Fruit fly (Drosophila melanogaster) whole organism, pupa: Measurements from ENCODE around the gene CG46427.
A peak's percentile ranks its signal among the peaks of the same experiment; 100 is the strongest.

ENCODE experiments used
- CG10348 ChIP-seq: fragments of 200-800 bp; sonication (Bioruptor generic); IDR thresholded peaks from 2 replicates; pipeline ENCODE4 v1.3.6; 2022; ENCODE audit warnings: missing biosample characterization, missing genetic modification characterization
- CG12605 ChIP-seq: fragments of 200-800 bp; sonication (Bioruptor generic); IDR thresholded peaks from 2 replicates; pipeline ENCODE4 v1.3.6; 2022; ENCODE audit warnings: missing biosample characterization, missing genetic modification characterization
- CG13204 ChIP-seq: fragments of 200-800 bp; sonication (Bioruptor generic); optimal IDR thresholded peaks from 2 replicates; lab custom pipeline; 2018; ENCODE audit warnings: missing biosample characterization, mild to moderate bottlenecking, missing genetic modification characterization, moderate library complexity
- CG14655 ChIP-seq: fragments of 200-800 bp; sonication (Bioruptor generic); optimal IDR thresholded peaks from 3 replicates; lab custom pipeline; 2017; ENCODE audit warnings: mild to moderate bottlenecking, missing biosample characterization, missing genetic modification reagents, missing genetic modification characterization
- CG15710 ChIP-seq: fragments of 200-800 bp; sonication (Bioruptor generic); optimal IDR thresholded peaks from 2 replicates; lab custom pipeline; 2018; ENCODE audit warnings: missing biosample characterization, mild to moderate bottlenecking, missing genetic modification characterization, moderate library complexity
- CG17806 ChIP-seq: fragments of 200-800 bp; sonication (Bioruptor generic); optimal IDR thresholded peaks from 2 replicates; lab custom pipeline; 2018; ENCODE audit warnings: missing biosample characterization, mild to moderate bottlenecking, missing genetic modification characterization, moderate library complexity
- CG32121 ChIP-seq: fragments of 200-800 bp; sonication (Bioruptor generic); IDR thresholded peaks from 2 replicates; pipeline ENCODE4 v1.3.6; 2022; ENCODE audit warnings: missing biosample characterization, missing genetic modification characterization
- CG34367 ChIP-seq: fragments of 200-800 bp; sonication (Bioruptor generic); optimal IDR thresholded peaks from 2 replicates; lab custom pipeline; 2018; ENCODE audit warnings: missing biosample characterization, mild to moderate bottlenecking, missing genetic modification characterization
- CG4496 ChIP-seq: fragments of 200-800 bp; sonication (Bioruptor generic); IDR thresholded peaks from 3 replicates; pipeline ENCODE4 v1.3.6; 2022; ENCODE audit warnings: missing biosample characterization, missing genetic modification characterization
- CG8159 ChIP-seq: fragments of 200-800 bp; sonication (Bioruptor generic); optimal IDR thresholded peaks from 3 replicates; lab custom pipeline; 2018; ENCODE audit warnings: missing biosample characterization, mild to moderate bottlenecking, missing genetic modification characterization, moderate library complexity
- CG8301 ChIP-seq: fragments of 200-800 bp; sonication (Bioruptor generic); optimal IDR thresholded peaks from 2 replicates; lab custom pipeline; 2018; ENCODE audit warnings: missing biosample characterization, mild to moderate bottlenecking, missing genetic modification characterization
- CG9948 ChIP-seq: fragments of 200-800 bp; sonication (Bioruptor generic); optimal IDR thresholded peaks from 2 replicates; lab custom pipeline; 2018; ENCODE audit warnings: missing biosample characterization, mild to moderate bottlenecking, missing genetic modification characterization, moderate library complexity
- D1 ChIP-seq: fragments of 200-800 bp; sonication (Bioruptor generic); optimal IDR thresholded peaks from 2 replicates; lab custom pipeline; 2018; ENCODE audit warnings: missing biosample characterization, mild to moderate bottlenecking, missing genetic modification characterization, moderate library complexity
- EcR ChIP-seq: fragments of 200-800 bp; sonication (Bioruptor generic); optimal IDR thresholded peaks from 3 replicates; lab custom pipeline; 2019; ENCODE audit warnings: missing biosample characterization, missing genetic modification characterization, mild to moderate bottlenecking, moderate library complexity, missing genetic modification reagents
- Ets98B ChIP-seq: fragments of 200-800 bp; sonication (Bioruptor generic); IDR thresholded peaks from 2 replicates; pipeline ENCODE4 v1.3.6; 2022; ENCODE audit warnings: missing biosample characterization, missing genetic modification characterization
- Pif1A ChIP-seq: fragments of 200-800 bp; sonication (Bioruptor generic); optimal IDR thresholded peaks from 3 replicates; lab custom pipeline; 2016; ENCODE audit warnings: missing biosample characterization, missing genetic modification characterization
- Pif1B ChIP-seq: fragments of 200-800 bp; sonication (Bioruptor generic); optimal IDR thresholded peaks from 3 replicates; lab custom pipeline; 2016; ENCODE audit warnings: missing biosample characterization, missing genetic modification characterization
- Snoo ChIP-seq: fragments of 200-800 bp; sonication (Bioruptor generic); optimal IDR thresholded peaks from 3 replicates; lab custom pipeline; 2017; ENCODE audit warnings: missing biosample characterization, mild to moderate bottlenecking, missing genetic modification characterization, inconsistent platforms
- fd96Ca ChIP-seq: fragments of 200-800 bp; sonication (Bioruptor generic); IDR thresholded peaks from 3 replicates; pipeline ENCODE4 v1.3.6; 2022; ENCODE audit warnings: missing biosample characterization, missing genetic modification characterization
- gl ChIP-seq: fragments of 200-800 bp; sonication (Bioruptor generic); optimal IDR thresholded peaks from 2 replicates; lab custom pipeline; 2018; ENCODE audit warnings: missing biosample characterization, mild to moderate bottlenecking, missing genetic modification characterization
- rn ChIP-seq: fragments of 200-800 bp; sonication (Bioruptor generic); IDR thresholded peaks from 2 replicates; pipeline ENCODE4 v1.3.6; 2022; ENCODE audit warnings: missing biosample characterization, missing genetic modification characterization

The CG46427 gene

dm6 chr3R:12439401-12440143 is 633 bp upstream of the CG46427 start, which contains the start of gene Desat1:
Gene Desat1 (plus strand): TSS chr3R:12439600.
- TF ChIP-seq Snoo (tag; lab: Kevin White, UChicago) (no peak), EcR (GFP tag; lab: Kevin White, UChicago) (peak; percentile 5)

- TF ChIP-seq gl (tag; lab: Kevin White, UChicago) (no peak), rn (GFP tag; lab: Robert Waterston, UW) (no peak)
These were observed 3.0 kb downstream of the CG46427 start, which contains the start of gene Desat2 for dm6 chr3R:12435948-12436347. Gene Desat2 (plus strand): TSS chr3R:12436248.

dm6 chr3R:12433764-12434163 is 5.2 kb downstream of the CG46427 start, which contains the start of the genes Aos1 and Srlp:
Gene Aos1 (minus strand): TSS chr3R:12433822.
Gene Srlp (plus strand): TSS chr3R:12434098.
- TF ChIP-seq CG32121 (GFP tag; lab: Robert Waterston, UW) (0 out of 2 replicates have a peak, but pooled peaks have one; percentile 29), CG8159 (no peak), CG8301 (no peak), CG34367 (tag; lab: Kevin White, UChicago) (no peak), Pif1A (GFP tag; lab: Kevin White, UChicago) (no peak), Ets98B (GFP tag; lab: Robert Waterston, UW) (no peak), CG10348 (no peak), CG4496 (GFP tag; lab: Robert Waterston, UW) (no peak), fd96Ca (GFP tag; lab: Robert Waterston, UW) (no peak), EcR (GFP tag; lab: Kevin White, UChicago) (no peak), D1 (tag; lab: Kevin White, UChicago) (no peak), CG17806 (tag; lab: Kevin White, UChicago) (peak; percentile 35), CG12605 (no peak), gl (tag; lab: Kevin White, UChicago) (no peak), CG15710 (peak; percentile 63), CG13204 (GFP tag; lab: Kevin White, UChicago) (no peak), rn (GFP tag; lab: Robert Waterston, UW) (no peak), CG9948 (peak; percentile 41), CG14655 (GFP tag; lab: Kevin White, UChicago) (no peak), Pif1B (GFP tag; lab: Kevin White, UChicago) (no peak), Snoo (tag; lab: Kevin White, UChicago) (peak; percentile 32)

dm6 chr3R:12431030-12431489 is 7.9 kb downstream of the CG46427 start, which contains the start of gene Prosalpha2:
Gene Prosalpha2 (plus strand): TSS chr3R:12431321.
- TF ChIP-seq CG17806 (tag; lab: Kevin White, UChicago) (no peak), CG32121 (GFP tag; lab: Robert Waterston, UW) (no peak), CG9948 (peak; percentile 16), CG15710 (peak; percentile 9)

- no peak for TF ChIP-seq CG34367 (tag; lab: Kevin White, UChicago)
- no peak for TF ChIP-seq Pif1A (GFP tag; lab: Kevin White, UChicago)
- no peak for TF ChIP-seq CG4496 (GFP tag; lab: Robert Waterston, UW)
- TF ChIP-seq CG13204 (GFP tag; lab: Kevin White, UChicago) = no peak
- no peak for TF ChIP-seq Snoo (tag; lab: Kevin White, UChicago)
- TF ChIP-seq fd96Ca (GFP tag; lab: Robert Waterston, UW) = no peak
- no peak for TF ChIP-seq CG17806 (tag; lab: Kevin White, UChicago)
- no peak for TF ChIP-seq CG32121 (GFP tag; lab: Robert Waterston, UW)
- TF ChIP-seq gl (tag; lab: Kevin White, UChicago) = no peak
- TF ChIP-seq EcR (GFP tag; lab: Kevin White, UChicago) = no peak
- TF ChIP-seq CG14655 (GFP tag; lab: Kevin White, UChicago) = no peak
- TF ChIP-seq Ets98B (GFP tag; lab: Robert Waterston, UW) = no peak
These were observed 9.8 kb downstream of the CG46427 start, which contains the start of the genes CG5641 and CG5245 for dm6 chr3R:12429120-12429610. Gene CG5641 (minus strand): TSS chr3R:12429282. Gene CG5245 (plus strand): TSS chr3R:12429560.

- no peak for TF ChIP-seq CG32121 (GFP tag; lab: Robert Waterston, UW)
- no peak for TF ChIP-seq rn (GFP tag; lab: Robert Waterston, UW)
- TF ChIP-seq CG8301 = no peak
- no peak for TF ChIP-seq Pif1A (GFP tag; lab: Kevin White, UChicago)
- TF ChIP-seq Pif1B (GFP tag; lab: Kevin White, UChicago) = no peak
- TF ChIP-seq CG14655 (GFP tag; lab: Kevin White, UChicago) = no peak
- no peak for TF ChIP-seq CG4496 (GFP tag; lab: Robert Waterston, UW)
- TF ChIP-seq gl (tag; lab: Kevin White, UChicago) = no peak
- no peak for TF ChIP-seq Snoo (tag; lab: Kevin White, UChicago)
- no peak for TF ChIP-seq CG12605
- TF ChIP-seq EcR (GFP tag; lab: Kevin White, UChicago) = no peak
- TF ChIP-seq CG10348 = no peak
- TF ChIP-seq D1 (tag; lab: Kevin White, UChicago) = no peak
- TF ChIP-seq fd96Ca (GFP tag; lab: Robert Waterston, UW) = no peak
- no peak for TF ChIP-seq CG15710
- no peak for TF ChIP-seq CG9948
- TF ChIP-seq Ets98B (GFP tag; lab: Robert Waterston, UW) = no peak
- TF ChIP-seq CG8159 = no peak
- no peak for TF ChIP-seq CG34367 (tag; lab: Kevin White, UChicago)
- no peak for TF ChIP-seq CG13204 (GFP tag; lab: Kevin White, UChicago)
These were observed 12.7 kb downstream of the CG46427 start, which contains the start of gene NANS for dm6 chr3R:12426310-12426653. Gene NANS (plus strand): TSS chr3R:12426578.
